Fruit fly (Drosophila melanogaster) whole organism, embryonic: Measurements from ENCODE around the gene Pink1.

Experiments
- CG4424 ChIP-seq: fragments of 200-800 bp; sonication (Bioruptor generic); optimal IDR thresholded peaks from 3 replicates; lab custom pipeline; 2016; ENCODE audit warnings: missing biosample characterization, missing genetic modification characterization
- CTCF ChIP-seq: fragments of 200-800 bp; sonication (Bioruptor generic); optimal IDR thresholded peaks from 2 replicates; lab custom pipeline; 2017; ENCODE audit warnings: missing biosample characterization, mild to moderate bottlenecking, missing genetic modification characterization, moderate library complexity
- bbx ChIP-seq: fragments of 200-800 bp; sonication (Bioruptor generic); IDR thresholded peaks from 2 replicates; pipeline ENCODE4 v1.3.6; 2022; ENCODE audit warnings: missing biosample characterization, missing genetic modification characterization; ENCODE audit not compliant: partially characterized antibody
- dmrt99B ChIP-seq: fragments of 200-800 bp; sonication (Bioruptor generic); optimal IDR thresholded peaks from 2 replicates; lab custom pipeline; 2018; ENCODE audit warnings: missing biosample characterization, mild to moderate bottlenecking, missing genetic modification characterization, moderate library complexity
- lmd ChIP-seq: fragments of 200-800 bp; sonication (Bioruptor generic); IDR thresholded peaks from 2 replicates; pipeline ENCODE4 v1.3.6; 2022; ENCODE audit warnings: missing biosample characterization, missing genetic modification characterization
- nerfin-1 ChIP-seq: fragments of 200-800 bp; sonication (Bioruptor generic); optimal IDR thresholded peaks from 3 replicates; lab custom pipeline; 2019; ENCODE audit warnings: missing biosample characterization, mild to moderate bottlenecking, missing genetic modification characterization, moderate library complexity
- p53 ChIP-seq: fragments of 200-800 bp; sonication (Bioruptor generic); optimal IDR thresholded peaks from 2 replicates; lab custom pipeline; 2016; ENCODE audit warnings: missing biosample characterization, missing genetic modification characterization

DNA sequence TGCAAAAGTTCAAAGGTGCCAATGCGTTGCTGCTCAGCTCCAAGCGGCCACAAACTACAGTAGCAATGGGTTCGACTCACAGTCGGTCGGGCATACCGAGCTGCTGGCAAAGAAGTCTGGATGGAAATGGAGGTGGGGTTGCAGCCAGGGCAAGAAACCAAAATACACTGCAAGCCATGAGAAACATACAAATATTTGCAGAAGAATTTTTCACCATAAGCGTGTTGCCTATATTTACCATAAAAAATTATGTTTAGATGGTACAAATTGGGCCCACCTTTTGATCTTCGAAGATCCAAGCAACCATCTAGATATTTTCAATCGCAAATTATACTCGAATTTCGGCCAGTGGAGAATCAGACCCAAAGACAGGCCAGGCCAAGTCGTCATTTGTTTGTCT lies 36.8 kb upstream of the Pink1 start:
- TF ChIP-seq CG4424 (GFP tag; lab: Kevin White, UChicago) (no peak), lmd (GFP tag; lab: Robert Waterston, UW) (no peak), dmrt99B (no peak), CTCF (GFP tag; lab: Kevin White, UChicago) (no peak), bbx (GFP tag; lab: Robert Waterston, UW) (no peak), p53 (GFP tag; lab: Kevin White, UChicago) (no peak), nerfin-1 (no peak)
